Worm (Caenorhabditis elegans) whole organism, L3 larva: ENCODE measurements around the gene bed-2.

Experiments
- R02D3.7 ChIP-seq: fragments of 150-350 bp; optimal IDR thresholded peaks from 2 replicates; lab custom pipeline; 2014; ENCODE audit warnings: missing biosample characterization, missing genetic modification characterization
- ZK546.5 ChIP-seq: sonication (generic microtip); optimal IDR thresholded peaks from 2 replicates; lab custom pipeline; 2017; ENCODE audit warnings: missing biosample characterization, missing genetic modification characterization
- aly-2 ChIP-seq: fragments of 150-350 bp; optimal IDR thresholded peaks from 2 replicates; lab custom pipeline; 2014; ENCODE audit warnings: missing biosample characterization, missing genetic modification characterization
- ama-1 ChIP-seq: fragments of 150-350 bp; optimal IDR thresholded peaks from 2 replicates; lab custom pipeline; 2018
- ceh-28 ChIP-seq: fragments of 150-350 bp; optimal IDR thresholded peaks from 2 replicates; lab custom pipeline; 2014; ENCODE audit warnings: missing biosample characterization, missing genetic modification reagents, missing genetic modification characterization
- ceh-82 ChIP-seq: fragments of 150-350 bp; optimal IDR thresholded peaks from 2 replicates; lab custom pipeline; 2014; ENCODE audit warnings: missing biosample characterization, missing genetic modification characterization
- ceh-9 ChIP-seq: sonication (generic microtip); optimal IDR thresholded peaks from 2 replicates; lab custom pipeline; 2018; ENCODE audit warnings: missing biosample characterization, missing genetic modification characterization
- daf-12 ChIP-seq: fragments of 150-350 bp; optimal IDR thresholded peaks from 2 replicates; lab custom pipeline; 2014; ENCODE audit warnings: missing biosample characterization, missing genetic modification reagents, missing genetic modification characterization
- elt-1 ChIP-seq: fragments of 150-350 bp; optimal IDR thresholded peaks from 2 replicates; lab custom pipeline; 2014; ENCODE audit warnings: missing biosample characterization, missing genetic modification characterization
- elt-2 ChIP-seq: sonication (generic microtip); optimal IDR thresholded peaks from 2 replicates; lab custom pipeline; 2016; ENCODE audit warnings: missing genetic modification reagents, mild to moderate bottlenecking, missing genetic modification characterization, missing compliant biosample characterization
- elt-3 ChIP-seq, 3 experiments: fragments of 150-350 bp in 1 of 3; sonication (generic microtip) in 2 of 3; optimal IDR thresholded peaks; 2 replicates in 2 of 3; 4 replicates in 1 of 3; lab custom pipeline; 2014 to 2017; ENCODE audit warnings: missing biosample characterization in 3 of 3, missing genetic modification characterization in 3 of 3
- fkh-2 ChIP-seq: fragments of 150-350 bp; optimal IDR thresholded peaks from 2 replicates; lab custom pipeline; 2014; ENCODE audit warnings: missing biosample characterization, missing genetic modification reagents, missing genetic modification characterization
- hmg-11 ChIP-seq: sonication (generic microtip); optimal IDR thresholded peaks from 2 replicates; lab custom pipeline; 2016; ENCODE audit warnings: missing genetic modification characterization, missing compliant biosample characterization
- jun-1 ChIP-seq: fragments of 150-350 bp; optimal IDR thresholded peaks from 2 replicates; lab custom pipeline; 2014; ENCODE audit warnings: missing biosample characterization, missing genetic modification reagents, missing genetic modification characterization
- lin-15B ChIP-seq: fragments of 150-350 bp; optimal IDR thresholded peaks from 2 replicates; lab custom pipeline; 2014; ENCODE audit warnings: missing biosample characterization, missing genetic modification characterization
- lin-39 ChIP-seq: fragments of 150-350 bp; optimal IDR thresholded peaks from 2 replicates; lab custom pipeline; 2018; ENCODE audit warnings: missing biosample characterization, missing genetic modification reagents, missing genetic modification characterization
- lsy-12 ChIP-seq: sonication (generic microtip); optimal IDR thresholded peaks from 2 replicates; lab custom pipeline; 2016; ENCODE audit warnings: mild to moderate bottlenecking, missing genetic modification characterization, missing compliant biosample characterization
- mml-1 ChIP-seq: fragments of 150-350 bp; sonication (generic microtip); optimal IDR thresholded peaks from 3 replicates; lab custom pipeline; 2014; ENCODE audit warnings: missing biosample characterization, missing genetic modification characterization
- nfya-1 ChIP-seq: sonication (generic microtip); optimal IDR thresholded peaks from 2 replicates; lab custom pipeline; 2017; ENCODE audit warnings: missing genetic modification characterization, mild to moderate bottlenecking, missing compliant biosample characterization, antibody characterized with exemption, moderate library complexity; ENCODE audit not compliant: insufficient read depth
- nhr-23 ChIP-seq: fragments of 150-350 bp; optimal IDR thresholded peaks from 2 replicates; lab custom pipeline; 2014; ENCODE audit warnings: missing biosample characterization, missing genetic modification reagents, missing genetic modification characterization
- nhr-237 ChIP-seq: fragments of 150-350 bp; optimal IDR thresholded peaks from 2 replicates; lab custom pipeline; 2014; ENCODE audit warnings: missing biosample characterization, missing genetic modification characterization
- nhr-25 ChIP-seq: sonication (generic microtip); optimal IDR thresholded peaks from 2 replicates; lab custom pipeline; 2017; ENCODE audit warnings: missing biosample characterization, missing genetic modification characterization
- nhr-43 ChIP-seq: sonication (generic microtip); optimal IDR thresholded peaks from 2 replicates; lab custom pipeline; 2016; ENCODE audit warnings: mild to moderate bottlenecking, missing genetic modification characterization, missing compliant biosample characterization; ENCODE audit not compliant: poor library complexity, severe bottlenecking
- pha-4 ChIP-seq: fragments of 150-350 bp; optimal IDR thresholded peaks from 2 replicates; lab custom pipeline; 2014; ENCODE audit warnings: missing biosample characterization, missing genetic modification reagents, missing genetic modification characterization
- pqm-1 ChIP-seq: fragments of 150-350 bp; optimal IDR thresholded peaks from 2 replicates; lab custom pipeline; 2017; ENCODE audit warnings: missing biosample characterization, missing genetic modification characterization, inconsistent platforms
- sea-2 ChIP-seq: fragments of 150-350 bp; sonication (generic microtip); optimal IDR thresholded peaks from 4 replicates; lab custom pipeline; 2014; ENCODE audit warnings: missing biosample characterization, missing genetic modification reagents, missing genetic modification characterization
- unc-62 ChIP-seq: fragments of 150-350 bp; sonication (generic microtip); optimal IDR thresholded peaks from 4 replicates; lab custom pipeline; 2014; ENCODE audit warnings: missing biosample characterization, missing genetic modification reagents, missing genetic modification characterization
- zag-1 ChIP-seq: fragments of 150-350 bp; optimal IDR thresholded peaks from 2 replicates; lab custom pipeline; 2014; ENCODE audit warnings: missing biosample characterization, missing genetic modification characterization
- ztf-11 ChIP-seq: fragments of 150-350 bp; optimal IDR thresholded peaks from 2 replicates; lab custom pipeline; 2014; ENCODE audit warnings: missing biosample characterization, missing genetic modification characterization
- ztf-4 ChIP-seq: fragments of 150-350 bp; optimal IDR thresholded peaks from 2 replicates; lab custom pipeline; 2014; ENCODE audit warnings: missing biosample characterization, missing genetic modification characterization

Gene bed-2

ce11 chrIII:11478468-11479363 lies 8.1 kb upstream of the bed-2 start:
- TF ChIP-seq hmg-11 (tag; lab: Kevin White, UChicago) (peak; percentile 32), lin-39 (tag; lab: Kevin White, UChicago) (no peak), nhr-25 (tag; lab: Kevin White, UChicago) (peak; percentile 77), nhr-23 (peak; percentile 28)

ce11 chrIII:11477307-11477706 lies 6.7 kb upstream of the bed-2 start:
- TF ChIP-seq unc-62 (GFP tag; lab: Kevin White, UChicago) = no peak
- no peak for TF ChIP-seq pha-4
- TF ChIP-seq lsy-12 (tag; lab: Kevin White, UChicago) = no peak
- TF ChIP-seq ceh-28 (tag; lab: Kevin White, UChicago) = no peak
- no peak for TF ChIP-seq aly-2
- TF ChIP-seq ztf-11 (tag; lab: Kevin White, UChicago) = no peak
- no peak for TF ChIP-seq mml-1 (tag; lab: Kevin White, UChicago)
- no peak for TF ChIP-seq nhr-237
- TF ChIP-seq elt-2 (tag; lab: Kevin White, UChicago) = no peak

- no peak for TF ChIP-seq lin-15B (tag; lab: Kevin White, UChicago)
- no peak for TF ChIP-seq ama-1
- TF ChIP-seq jun-1 (tag; lab: Kevin White, UChicago) = no peak
- TF ChIP-seq fkh-2 (tag; lab: Kevin White, UChicago) = no peak
- TF ChIP-seq ceh-9 (tag; lab: Kevin White, UChicago) = no peak
- no peak for TF ChIP-seq nfya-1 (tag; lab: Kevin White, UChicago)
- TF ChIP-seq unc-62 (GFP tag; lab: Kevin White, UChicago) = no peak
- TF ChIP-seq ceh-28 (tag; lab: Kevin White, UChicago) = no peak
- TF ChIP-seq pqm-1 = no peak
- TF ChIP-seq pha-4 = no peak
- TF ChIP-seq ZK546.5 (tag; lab: Kevin White, UChicago) = no peak
- no peak for TF ChIP-seq elt-1 (tag; lab: Kevin White, UChicago)
- no peak for TF ChIP-seq ceh-82
- no peak for TF ChIP-seq R02D3.7 (tag; lab: Kevin White, UChicago)
- no peak for TF ChIP-seq elt-3 (tag; optimal IDR thresholded peaks at IDR 0.05; lab: Kevin White, UChicago)
- TF ChIP-seq sea-2 = no peak
- no peak for TF ChIP-seq nhr-43 (tag; lab: Kevin White, UChicago)
Observed at ce11 chrIII:11474674-11475306, 4.2 kb upstream of the bed-2 start.

ce11 chrIII:11472861-11473260 lies 2.3 kb upstream of the bed-2 start:
- TF ChIP-seq unc-62 (GFP tag; lab: Kevin White, UChicago) = no peak
- no peak for TF ChIP-seq lin-39 (tag; lab: Kevin White, UChicago)
- no peak for TF ChIP-seq ZK546.5 (tag; lab: Kevin White, UChicago)
- no peak for TF ChIP-seq pha-4
- no peak for TF ChIP-seq daf-12 (tag; lab: Kevin White, UChicago)
- no peak for TF ChIP-seq ztf-4 (tag; lab: Kevin White, UChicago)

- TF ChIP-seq mml-1 (tag; lab: Kevin White, UChicago) (no peak), unc-62 (GFP tag; lab: Kevin White, UChicago) (no peak), ceh-28 (tag; lab: Kevin White, UChicago) (no peak), nhr-237 (no peak), zag-1 (tag; lab: Kevin White, UChicago) (no peak)
Observed at ce11 chrIII:11471336-11471735, 728 bp upstream of the bed-2 start.
